Worm (Caenorhabditis elegans) whole organism, late embryonic: ENCODE data around the gene K11G9.5.

Experiments used
- C38D4.7 ChIP-seq: fragments of 200-800 bp; sonication (Bioruptor generic); optimal IDR thresholded peaks from 2 replicates; lab custom pipeline; 2018; ENCODE audit warnings: mild to moderate bottlenecking, missing genetic modification characterization, moderate library complexity, missing compliant biosample characterization
- fkh-10 ChIP-seq: fragments of 150-350 bp; optimal IDR thresholded peaks from 2 replicates; lab custom pipeline; 2014; ENCODE audit warnings: missing biosample characterization, missing genetic modification reagents, missing genetic modification characterization
- mec-3 ChIP-seq: sonication (generic microtip); optimal IDR thresholded peaks from 2 replicates; lab custom pipeline; 2016; ENCODE audit warnings: borderline replicate concordance, missing genetic modification characterization, missing compliant biosample characterization
- nhr-11 ChIP-seq: fragments of 150-350 bp; optimal IDR thresholded peaks from 2 replicates; lab custom pipeline; 2014; ENCODE audit warnings: missing biosample characterization, missing genetic modification characterization
- odd-2 ChIP-seq: sonication (generic microtip); optimal IDR thresholded peaks from 2 replicates; lab custom pipeline; 2017; ENCODE audit warnings: antibody characterized with exemption, mild to moderate bottlenecking, missing genetic modification characterization, missing compliant biosample characterization
- pha-4 ChIP-seq: fragments of 150-350 bp; optimal IDR thresholded peaks from 2 replicates; lab custom pipeline; 2018; ENCODE audit warnings: missing biosample characterization, missing genetic modification reagents, missing genetic modification characterization
- tbx-2 ChIP-seq: sonication (generic microtip); optimal IDR thresholded peaks from 2 replicates; lab custom pipeline; 2016; ENCODE audit warnings: missing genetic modification characterization, missing compliant biosample characterization

- no peak for TF ChIP-seq tbx-2 (tag; lab: Kevin White, UChicago)
- no peak for TF ChIP-seq C38D4.7 (GFP tag; lab: Kevin White, UChicago)
- no peak for TF ChIP-seq pha-4 (tag; lab: Kevin White, UChicago)
- no peak for TF ChIP-seq odd-2
- TF ChIP-seq mec-3: no peak
- no peak for TF ChIP-seq fkh-10 (GFP tag; lab: Kevin White, UChicago)
- TF ChIP-seq nhr-11: no peak
Observed at ce11 chrV:6691813-6692351, 3.6 kb upstream of the K11G9.5 start, which contains the start of gene mtl-1.
